In genomic region chr3R:11887114-11888037, dm6 we compare ENCODE assay signal across 6 fruit fly cellular contexts.
A peak's percentile ranks its signal among the peaks of the same experiment; 100 is the strongest.
TF ChIP-seq lines count a peak whose summit lies in the region.

Gene mthl5 (minus strand): TSS chr3R:11887168.

- peak; percentile 7 for TF ChIP-seq CTCF in whole organism, embryonic (GFP tag; optimal IDR thresholded peaks at IDR 0.05; lab: Kevin White, UChicago)

TF ChIP-seq in whole organism, 6 proteins besides CTCF, POLR2A, EP300 and RAD21:
- TF ChIP-seq EcR (GFP tag; optimal IDR thresholded peaks at IDR 0.05; lab: Kevin White, UChicago), result no peak
- TF ChIP-seq pan (optimal IDR thresholded peaks at IDR 0.05; lab: Kevin White, UChicago), result peak; percentile 60
- peak; percentile 92 for TF ChIP-seq Dll (optimal IDR thresholded peaks at IDR 0.05; lab: Kevin White, UChicago)
- TF ChIP-seq usp (GFP tag; optimal IDR thresholded peaks at IDR 0.05; lab: Kevin White, UChicago), result no peak
- no peak for TF ChIP-seq CG8478 (optimal IDR thresholded peaks at IDR 0.05; lab: Kevin White, UChicago)
- no peak for TF ChIP-seq psq (optimal IDR thresholded peaks at IDR 0.05; lab: Kevin White, UChicago)

TF ChIP-seq in whole organism, adult, 20 proteins besides CTCF, POLR2A, EP300 and RAD21 (continues in another document):
- TF ChIP-seq CG14711 (tag; optimal IDR thresholded peaks at IDR 0.05; lab: Kevin White, UChicago) (peak; percentile 48), CG12768 (GFP tag; optimal IDR thresholded peaks at IDR 0.05; lab: Kevin White, UChicago) (peak; percentile 52), CG11617 (GFP tag; optimal IDR thresholded peaks at IDR 0.05; lab: Kevin White, UChicago) (peak; percentile 23), Crg-1 (GFP tag; optimal IDR thresholded peaks at IDR 0.05; lab: Kevin White, UChicago) (peak; percentile 15), bab1 (GFP tag; optimal IDR thresholded peaks at IDR 0.05; lab: Kevin White, UChicago) (no peak), Hr96 (GFP tag; optimal IDR thresholded peaks at IDR 0.05; lab: Kevin White, UChicago) (peak; percentile 65), toe (GFP tag; optimal IDR thresholded peaks at IDR 0.05; lab: Kevin White, UChicago) (peak; percentile 10), Clk (GFP tag; optimal IDR thresholded peaks at IDR 0.05; lab: Kevin White, UChicago) (no peak), pad (GFP tag; optimal IDR thresholded peaks at IDR 0.05; lab: Kevin White, UChicago) (peak; percentile 49), CG5204 (GFP tag; optimal IDR thresholded peaks at IDR 0.05; lab: Kevin White, UChicago) (no peak), CG1620 (GFP tag; optimal IDR thresholded peaks at IDR 0.05; lab: Kevin White, UChicago) (no peak), Mnt (GFP tag; optimal IDR thresholded peaks at IDR 0.05; lab: Kevin White, UChicago) (peak; percentile 8), tj (GFP tag; optimal IDR thresholded peaks at IDR 0.05; lab: Kevin White, UChicago) (no peak), CG7045 (GFP tag; optimal IDR thresholded peaks at IDR 0.05; lab: Kevin White, UChicago) (peak; percentile 61), ovo (GFP tag; optimal IDR thresholded peaks at IDR 0.05; lab: Kevin White, UChicago) (no peak), CG7101 (tag; optimal IDR thresholded peaks at IDR 0.05; lab: Kevin White, UChicago) (peak; percentile 43), CG33017 (tag; optimal IDR thresholded peaks at IDR 0.05; lab: Kevin White, UChicago) (peak; percentile 61)

TF ChIP-seq in whole organism, embryonic, 481 proteins besides CTCF, POLR2A, EP300 and RAD21 (continues in another document):
- TF ChIP-seq B-H2 (GFP tag; optimal IDR thresholded peaks at IDR 0.05; lab: Kevin White, UChicago) (no peak), CG11696 (GFP tag; IDR thresholded peaks at IDR 0.05; lab: Robert Waterston, UW) (no peak), nmo (GFP tag; optimal IDR thresholded peaks at IDR 0.05; lab: Kevin White, UChicago) (peak; percentile 88), CG17359 (tag; optimal IDR thresholded peaks at IDR 0.05; lab: Kevin White, UChicago) (peak; percentile 76), run (tag; optimal IDR thresholded peaks at IDR 0.05; lab: Kevin White, UChicago) (no peak), CG7357 (GFP tag; IDR thresholded peaks at IDR 0.05; lab: Robert Waterston, UW) (peak; percentile 64; the same call in 1 of the 3 replicates), CG6683 (GFP tag; optimal IDR thresholded peaks at IDR 0.05; lab: Kevin White, UChicago) (no peak), Aef1 (GFP tag; IDR thresholded peaks at IDR 0.05; lab: Robert Waterston, UW) (peak; percentile 53), CG7786 (GFP tag; optimal IDR thresholded peaks at IDR 0.05; lab: Kevin White, UChicago) (peak; percentile 71), CG11085 (GFP tag; IDR thresholded peaks at IDR 0.05; lab: Robert Waterston, UW) (no peak), pzg (GFP tag; optimal IDR thresholded peaks at IDR 0.05; lab: Kevin White, UChicago) (no peak), slp2 (GFP tag; optimal IDR thresholded peaks at IDR 0.05; lab: Kevin White, UChicago) (peak; percentile 82), CG12769 (tag; optimal IDR thresholded peaks at IDR 0.05; lab: Kevin White, UChicago) (peak; percentile 74), repo (GFP tag; optimal IDR thresholded peaks at IDR 0.05; lab: Kevin White, UChicago) (peak; percentile 55), tin (GFP tag; optimal IDR thresholded peaks at IDR 0.05; lab: Kevin White, UChicago) (peak; percentile 86), onecut (GFP tag; IDR thresholded peaks at IDR 0.05; lab: Robert Waterston, UW) (peak; percentile 73), Xrp1 (GFP tag; IDR thresholded peaks at IDR 0.05; lab: Robert Waterston, UW) (peak; percentile 84), cad (GFP tag; optimal IDR thresholded peaks at IDR 0.05; lab: Kevin White, UChicago) (no peak)

TF ChIP-seq in whole organism, prepupa, 60 proteins besides CTCF, POLR2A, EP300 and RAD21 (continues in another document):
- peak; percentile 97 for TF ChIP-seq CG32006 (GFP tag; optimal IDR thresholded peaks at IDR 0.05; lab: Kevin White, UChicago)
- peak; percentile 96 for TF ChIP-seq Sox15 (GFP tag; optimal IDR thresholded peaks at IDR 0.05; lab: Kevin White, UChicago)
- peak; percentile 80 for TF ChIP-seq CG6854 (GFP tag; optimal IDR thresholded peaks at IDR 0.05; lab: Kevin White, UChicago)
- TF ChIP-seq Hr4 (GFP tag; optimal IDR thresholded peaks at IDR 0.05; lab: Kevin White, UChicago), result peak; percentile 95
- peak; percentile 24 for TF ChIP-seq Eip93F (GFP tag; optimal IDR thresholded peaks at IDR 0.05; lab: Kevin White, UChicago)
- peak; percentile 84 for TF ChIP-seq eg (GFP tag; IDR thresholded peaks at IDR 0.05; lab: Robert Waterston, UW)
- peak; percentile 95 for TF ChIP-seq CG11902 (GFP tag; optimal IDR thresholded peaks at IDR 0.05; lab: Kevin White, UChicago)
- peak; percentile 95 for TF ChIP-seq Met (GFP tag; optimal IDR thresholded peaks at IDR 0.05; lab: Kevin White, UChicago)
- peak; percentile 99 for TF ChIP-seq Eip78C (GFP tag; lab: Kevin White, UChicago)
- TF ChIP-seq vri (GFP tag; optimal IDR thresholded peaks at IDR 0.05; lab: Kevin White, UChicago), result peak; percentile 90
- TF ChIP-seq acj6 (GFP tag; optimal IDR thresholded peaks at IDR 0.05; lab: Kevin White, UChicago), result peak; percentile 95
- TF ChIP-seq CG11294 (GFP tag; IDR thresholded peaks at IDR 0.05; lab: Robert Waterston, UW), result peak; percentile 77
- TF ChIP-seq CG8632 (GFP tag; optimal IDR thresholded peaks at IDR 0.05; lab: Kevin White, UChicago), result peak; percentile 94
- peak; percentile 81 for TF ChIP-seq CG6163 (GFP tag; IDR thresholded peaks at IDR 0.05; lab: Robert Waterston, UW)
- TF ChIP-seq CG15336 (GFP tag; IDR thresholded peaks at IDR 0.05; lab: Robert Waterston, UW), result peak; percentile 92
- peak; percentile 97 for TF ChIP-seq Sox14 (GFP tag; optimal IDR thresholded peaks at IDR 0.05; lab: Kevin White, UChicago)
- peak; percentile 96 for TF ChIP-seq topi (GFP tag; optimal IDR thresholded peaks at IDR 0.05; lab: Kevin White, UChicago)
- TF ChIP-seq Eip75B (GFP tag; optimal IDR thresholded peaks at IDR 0.05; lab: Kevin White, UChicago), result peak; percentile 95
- peak; percentile 99 for TF ChIP-seq svp (GFP tag; lab: Kevin White, UChicago)

TF ChIP-seq in whole organism, pupa, 21 proteins besides CTCF, POLR2A, EP300 and RAD21 (continues in another document):
- TF ChIP-seq CG4496 (GFP tag; IDR thresholded peaks at IDR 0.05; lab: Robert Waterston, UW), result peak; percentile 82
- peak; percentile 91 for TF ChIP-seq CG8301 (tag; optimal IDR thresholded peaks at IDR 0.05; lab: Kevin White, UChicago)
- peak; percentile 61 for TF ChIP-seq CG12605 (GFP tag; IDR thresholded peaks at IDR 0.05; lab: Robert Waterston, UW)
- TF ChIP-seq CG9948 (tag; optimal IDR thresholded peaks at IDR 0.05; lab: Kevin White, UChicago), result peak; percentile 94
- peak; percentile 94 for TF ChIP-seq CG14655 (GFP tag; optimal IDR thresholded peaks at IDR 0.05; lab: Kevin White, UChicago)
- TF ChIP-seq Snoo (tag; optimal IDR thresholded peaks at IDR 0.05; lab: Kevin White, UChicago), result peak; percentile 92
- TF ChIP-seq rn (GFP tag; IDR thresholded peaks at IDR 0.05; lab: Robert Waterston, UW), result peak; percentile 61
- peak; percentile 82; the same call in 1 of the 2 replicates for TF ChIP-seq CG32121 (GFP tag; IDR thresholded peaks at IDR 0.05; lab: Robert Waterston, UW)
- TF ChIP-seq CG15710 (tag; optimal IDR thresholded peaks at IDR 0.05; lab: Kevin White, UChicago), result peak; percentile 95
- TF ChIP-seq Pif1B (GFP tag; optimal IDR thresholded peaks at IDR 0.05; lab: Kevin White, UChicago), result peak; percentile 88
- peak; percentile 94 for TF ChIP-seq CG8159 (tag; optimal IDR thresholded peaks at IDR 0.05; lab: Kevin White, UChicago)
- peak; percentile 90 for TF ChIP-seq CG17806 (tag; optimal IDR thresholded peaks at IDR 0.05; lab: Kevin White, UChicago)
- TF ChIP-seq Pif1A (GFP tag; optimal IDR thresholded peaks at IDR 0.05; lab: Kevin White, UChicago), result peak; percentile 80
- TF ChIP-seq D1 (tag; optimal IDR thresholded peaks at IDR 0.05; lab: Kevin White, UChicago), result peak; percentile 92
- peak; percentile 66 for TF ChIP-seq CG13204 (GFP tag; optimal IDR thresholded peaks at IDR 0.05; lab: Kevin White, UChicago)
- TF ChIP-seq CG34367 (tag; optimal IDR thresholded peaks at IDR 0.05; lab: Kevin White, UChicago), result peak; percentile 92
- TF ChIP-seq fd96Ca (GFP tag; IDR thresholded peaks at IDR 0.05; lab: Robert Waterston, UW), result peak; percentile 84
- peak; percentile 79 for TF ChIP-seq gl (tag; optimal IDR thresholded peaks at IDR 0.05; lab: Kevin White, UChicago)
- peak; percentile 71 for TF ChIP-seq EcR (GFP tag; optimal IDR thresholded peaks at IDR 0.05; lab: Kevin White, UChicago)
- TF ChIP-seq CG10348 (GFP tag; IDR thresholded peaks at IDR 0.05; lab: Robert Waterston, UW), result peak; percentile 63

TF ChIP-seq in whole organism, wandering third instar larva, 38 proteins besides CTCF, POLR2A, EP300 and RAD21 (continues in another document):
- TF ChIP-seq Vsx2 (GFP tag; optimal IDR thresholded peaks at IDR 0.05; lab: Kevin White, UChicago; ENCODE audit: partially characterized antibody), result peak; percentile 85
- TF ChIP-seq GATAd (GFP tag; optimal IDR thresholded peaks at IDR 0.05; lab: Kevin White, UChicago), result no peak
- TF ChIP-seq Myc (optimal IDR thresholded peaks at IDR 0.05; lab: Kevin White, UChicago), result no peak
- peak; percentile 60 for TF ChIP-seq Rel (GFP tag; optimal IDR thresholded peaks at IDR 0.05; lab: Kevin White, UChicago)
- TF ChIP-seq Rel (tag; optimal IDR thresholded peaks at IDR 0.05; lab: Kevin White, UChicago), result peak; percentile 79
- peak; percentile 98 for TF ChIP-seq woc (GFP tag; optimal IDR thresholded peaks at IDR 0.05; lab: Kevin White, UChicago)
- TF ChIP-seq dl (GFP tag; optimal IDR thresholded peaks at IDR 0.05; lab: Kevin White, UChicago; ENCODE audit: insufficient read depth in 1 of 2, partially characterized antibody in 2 of 2), result peak; percentile 95 to 97
- TF ChIP-seq foxo (GFP tag; optimal IDR thresholded peaks at IDR 0.05; lab: Kevin White, UChicago), result peak in 1 of 2 experiments; percentile 92
- TF ChIP-seq ey (GFP tag; optimal IDR thresholded peaks at IDR 0.05; lab: Kevin White, UChicago), result peak; percentile 93
- TF ChIP-seq rgr (GFP tag; optimal IDR thresholded peaks at IDR 0.05; lab: Kevin White, UChicago), result peak; percentile 88
- TF ChIP-seq OdsH (GFP tag; optimal IDR thresholded peaks at IDR 0.05; lab: Kevin White, UChicago), result peak; percentile 93
- no peak for TF ChIP-seq CrebA (GFP tag; optimal IDR thresholded peaks at IDR 0.05; lab: Kevin White, UChicago; ENCODE audit: borderline replicate concordance)
- TF ChIP-seq dmrt93B (GFP tag; optimal IDR thresholded peaks at IDR 0.05; lab: Kevin White, UChicago), result peak; percentile 84
- TF ChIP-seq lola (GFP tag; optimal IDR thresholded peaks at IDR 0.05; lab: Kevin White, UChicago), result no peak
- TF ChIP-seq usp (GFP tag; optimal IDR thresholded peaks at IDR 0.05; lab: Kevin White, UChicago), result no peak
- TF ChIP-seq pan (optimal IDR thresholded peaks at IDR 0.05; lab: Kevin White, UChicago), result no peak
- TF ChIP-seq Hnf4 (GFP tag; optimal IDR thresholded peaks at IDR 0.05; lab: Kevin White, UChicago), result peak; percentile 75
- no peak for TF ChIP-seq jim (GFP tag; optimal IDR thresholded peaks at IDR 0.05; lab: Kevin White, UChicago)
- no peak for TF ChIP-seq CG32264 (GFP tag; optimal IDR thresholded peaks at IDR 0.05; lab: Kevin White, UChicago)
- peak; percentile 59 for TF ChIP-seq brk (GFP tag; optimal IDR thresholded peaks at IDR 0.05; lab: Kevin White, UChicago)
- peak; percentile 89 for TF ChIP-seq HLH106 (tag; optimal IDR thresholded peaks at IDR 0.05; lab: Kevin White, UChicago)
